Worm (Caenorhabditis elegans) whole organism, L4/young adult: ENCODE results near the gene T05A7.13.

Experiments used
- W03F9.2 ChIP-seq: fragments of 150-350 bp; optimal IDR thresholded peaks from 2 replicates; lab custom pipeline; 2014; ENCODE audit warnings: missing biosample characterization, missing genetic modification characterization
- dao-5 ChIP-seq: sonication (generic microtip); optimal IDR thresholded peaks from 2 replicates; lab custom pipeline; 2016; ENCODE audit warnings: missing genotype, missing genetic modification characterization, moderate library complexity, missing compliant biosample characterization
- him-1 ChIP-seq: sonication (generic microtip); optimal IDR thresholded peaks from 2 replicates; lab custom pipeline; 2016; ENCODE audit warnings: missing genotype, missing genetic modification reagents, missing genetic modification characterization, missing compliant biosample characterization

The T05A7.13 gene

ce11 chrII:4661278-4661677 lies at the start of gene T05A7.13:
T05A7.13 (minus strand) TSS chrII:4661378.
- TF ChIP-seq W03F9.2 (tag; lab: Kevin White, UChicago) (no peak), dao-5 (tag; lab: Kevin White, UChicago) (no peak), him-1 (tag; lab: Kevin White, UChicago) (no peak)

DNA sequence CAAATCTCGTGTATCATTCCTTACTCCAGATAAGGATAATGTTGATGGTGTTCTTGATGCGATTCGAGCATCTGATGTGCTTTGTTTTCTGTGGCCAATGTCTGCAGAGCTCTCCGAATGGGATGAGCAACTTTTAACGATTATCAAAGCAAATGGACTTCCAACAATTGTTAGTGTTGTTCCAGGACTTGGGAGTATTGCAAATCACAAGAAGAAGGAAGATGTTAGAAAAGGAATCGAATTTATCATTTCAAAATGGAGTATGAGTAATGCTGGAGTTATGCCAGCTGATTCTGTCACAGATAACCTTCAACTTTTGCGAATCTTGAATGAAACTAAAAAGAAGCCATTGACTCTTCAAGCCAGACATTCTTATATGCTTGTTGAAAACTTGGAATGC lies 49.6 kb upstream of the T05A7.13 start:
- TF ChIP-seq W03F9.2 (tag; lab: Kevin White, UChicago) (no peak), dao-5 (tag; lab: Kevin White, UChicago) (no peak), him-1 (tag; lab: Kevin White, UChicago) (no peak)

DNA sequence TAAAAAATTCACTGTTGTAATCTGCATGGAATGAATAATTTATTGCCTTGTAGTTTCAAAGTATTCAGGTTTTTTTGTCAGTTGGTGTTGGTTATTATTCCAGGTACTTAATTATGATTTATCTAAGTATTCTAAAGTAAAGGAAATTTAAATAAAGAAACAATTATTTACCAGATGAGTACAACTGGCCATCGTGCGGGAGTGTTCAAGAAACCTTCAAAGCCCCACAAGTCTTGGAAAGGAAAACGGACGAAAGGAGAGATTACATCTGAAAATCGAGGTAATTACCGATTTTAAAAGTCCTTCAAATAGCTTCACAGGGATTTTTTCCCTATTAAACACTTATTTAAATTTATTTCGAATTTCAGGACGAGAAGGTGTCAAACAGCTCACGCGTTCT lies 48.9 kb upstream of the T05A7.13 start, which contains the start of gene tag-151:
Gene tag-151 (plus strand): TSS at position 158 of the 400 bp plus-strand sequence.
- no peak for TF ChIP-seq dao-5 (tag; lab: Kevin White, UChicago)
- TF ChIP-seq him-1 (tag; lab: Kevin White, UChicago): no peak
- TF ChIP-seq W03F9.2 (tag; lab: Kevin White, UChicago): no peak

- TF ChIP-seq W03F9.2 (tag; lab: Kevin White, UChicago) (peak; percentile 88), dao-5 (tag; lab: Kevin White, UChicago) (no peak)
These were observed 45.2 kb upstream of the T05A7.13 start, which contains the start of the genes F10G7.9 and tsn-1 for ce11 chrII:4706359-4706871. F10G7.9 (minus strand) TSS chrII:4706485. tsn-1 (plus strand) TSS chrII:4706821.

- TF ChIP-seq dao-5 (tag; lab: Kevin White, UChicago): no peak
- TF ChIP-seq him-1 (tag; lab: Kevin White, UChicago): no peak
- TF ChIP-seq W03F9.2 (tag; lab: Kevin White, UChicago): no peak
These were observed 41.8 kb upstream of the T05A7.13 start for ce11 chrII:4703011-4703410.

DNA sequence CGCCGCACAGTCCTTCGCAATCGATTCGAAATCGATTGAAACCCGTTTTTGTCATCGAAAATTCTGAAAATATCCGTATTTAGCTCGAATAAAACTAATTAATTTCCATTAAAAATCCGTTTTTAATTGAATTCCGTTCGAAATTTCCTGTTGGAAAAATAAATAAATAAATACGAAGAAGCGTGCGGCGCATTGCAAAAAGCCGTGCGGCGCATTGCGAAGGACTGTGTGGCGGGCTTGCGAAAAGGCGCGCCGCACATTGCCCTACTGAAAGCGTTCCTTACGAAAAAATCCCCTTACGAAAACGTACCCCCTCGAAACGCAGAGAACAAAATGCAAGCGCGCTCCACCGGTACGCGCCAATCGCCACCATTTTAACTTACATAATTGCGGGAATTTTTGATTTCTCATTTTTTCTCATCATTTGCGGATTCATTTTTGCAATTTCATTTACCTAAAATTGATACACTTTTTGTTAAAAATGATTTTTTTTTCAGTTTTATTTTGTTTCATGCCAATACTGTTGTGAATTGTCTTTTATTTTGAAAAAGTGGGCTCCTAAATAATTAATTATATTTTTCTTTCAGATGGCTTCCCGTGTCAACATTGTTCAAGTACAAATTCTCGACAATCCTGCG lies 40.4 kb upstream of the T05A7.13 start, which contains the start of gene unc-85:
Gene unc-85 (plus strand): TSS at position 588 of the 638 bp plus-strand sequence.
- TF ChIP-seq him-1 (tag; lab: Kevin White, UChicago): peak; percentile 34
- peak; percentile 8 for TF ChIP-seq W03F9.2 (tag; lab: Kevin White, UChicago)

DNA sequence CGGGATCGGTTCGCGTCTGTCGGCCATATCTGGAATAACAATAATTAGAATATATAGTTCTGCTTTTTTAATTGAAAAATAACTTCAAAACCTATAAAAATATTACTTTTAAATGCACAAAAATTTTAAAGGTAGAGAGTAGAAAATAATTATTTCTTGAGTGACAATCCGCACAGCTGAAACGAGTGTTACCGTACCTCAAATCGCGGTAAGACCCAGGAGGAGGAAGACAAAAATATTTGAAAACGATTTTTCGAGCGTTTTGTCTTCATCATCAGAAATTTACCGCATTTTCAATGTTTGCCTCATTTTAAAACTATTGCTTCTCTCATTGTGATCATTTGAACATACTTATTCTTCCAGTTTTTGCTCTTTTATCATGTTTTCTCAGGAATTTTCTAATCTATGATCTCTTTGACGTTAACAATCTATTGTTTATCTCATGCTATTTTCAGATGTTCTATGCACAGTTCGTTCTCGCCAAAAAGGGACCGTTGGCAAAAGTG lies 37.1 kb upstream of the T05A7.13 start, which contains the start of the genes rpn-5 and scc-1:
Gene rpn-5 (minus strand): TSS at position 162 of the 506 bp plus-strand sequence.
Gene scc-1 (plus strand): TSS at position 456 of the 506 bp plus-strand sequence.
- TF ChIP-seq dao-5 (tag; lab: Kevin White, UChicago): no peak
- TF ChIP-seq W03F9.2 (tag; lab: Kevin White, UChicago): peak; percentile 61

DNA sequence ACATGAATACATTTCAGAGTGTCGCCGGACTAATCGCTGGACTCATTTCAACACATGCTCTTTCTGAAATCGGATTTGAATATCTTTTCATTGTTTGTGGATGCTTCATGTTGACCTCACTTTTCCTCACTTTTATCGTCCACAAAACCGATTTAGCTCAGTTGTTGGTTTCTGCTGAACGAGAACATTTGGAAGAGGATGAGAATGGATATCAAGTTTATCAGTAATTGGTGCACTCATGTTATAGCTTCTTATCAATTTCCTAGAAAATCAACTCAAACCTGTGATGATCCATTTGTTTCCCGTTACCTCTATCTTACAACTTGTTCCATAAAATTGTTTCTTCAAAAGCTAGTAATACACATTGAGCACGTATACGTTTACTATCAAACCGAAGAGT lies 34.9 kb upstream of the T05A7.13 start:
- no peak for TF ChIP-seq him-1 (tag; lab: Kevin White, UChicago)
- no peak for TF ChIP-seq dao-5 (tag; lab: Kevin White, UChicago)
- TF ChIP-seq W03F9.2 (tag; lab: Kevin White, UChicago): no peak

DNA sequence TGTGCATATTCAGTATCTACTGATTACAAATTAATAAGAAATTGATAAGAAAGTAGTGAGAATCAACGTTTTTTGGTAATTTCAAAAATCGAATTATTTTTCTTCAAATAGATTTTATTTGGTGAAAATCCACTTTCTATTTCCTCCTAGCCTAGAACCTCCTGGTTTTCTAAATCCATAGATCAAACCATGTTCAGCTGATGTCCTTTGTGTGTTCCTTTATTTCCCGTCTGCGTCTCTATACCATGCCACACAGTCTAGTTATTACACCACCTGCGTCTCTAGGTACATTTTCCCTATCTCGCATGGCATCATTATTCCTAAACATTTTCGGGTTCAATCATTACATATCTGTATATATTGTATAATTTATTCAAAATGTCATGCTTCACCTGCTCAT lies 32.0 kb upstream of the T05A7.13 start, which contains the start of gene F10G7.5:
Gene F10G7.5 (plus strand): TSS at position 286 of the 400 bp plus-strand sequence.
- TF ChIP-seq dao-5 (tag; lab: Kevin White, UChicago) (no peak), him-1 (tag; lab: Kevin White, UChicago) (no peak), W03F9.2 (tag; lab: Kevin White, UChicago) (no peak)

ce11 chrII:4689477-4689876 lies 28.3 kb upstream of the T05A7.13 start, which contains the start of gene F10G7.12:
F10G7.12 (plus strand) TSS chrII:4689777.
- TF ChIP-seq W03F9.2 (tag; lab: Kevin White, UChicago) (no peak), him-1 (tag; lab: Kevin White, UChicago) (no peak)

DNA sequence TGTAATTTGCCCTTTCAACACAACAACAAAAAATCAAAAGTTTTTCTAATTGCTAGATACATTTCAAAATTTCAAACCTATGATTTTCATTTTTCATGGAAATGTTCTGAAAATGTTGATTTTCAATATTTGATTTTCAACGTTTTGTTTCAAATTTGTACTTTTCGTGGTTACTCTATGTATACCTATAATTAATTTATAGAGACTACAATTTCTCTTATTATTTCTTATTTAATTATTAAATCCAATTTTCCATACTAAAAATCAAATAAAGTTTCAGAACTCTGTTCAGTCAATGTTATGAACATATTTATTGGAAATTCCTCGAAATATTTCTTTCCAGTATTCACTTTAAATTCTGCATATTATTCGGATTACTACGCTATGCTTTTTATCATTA lies 25.8 kb upstream of the T05A7.13 start, which contains the start of gene sre-39:
Gene sre-39 (plus strand): TSS at position 301 of the 400 bp plus-strand sequence.
- TF ChIP-seq W03F9.2 (tag; lab: Kevin White, UChicago): no peak
- TF ChIP-seq dao-5 (tag; lab: Kevin White, UChicago): no peak
- no peak for TF ChIP-seq him-1 (tag; lab: Kevin White, UChicago)

DNA sequence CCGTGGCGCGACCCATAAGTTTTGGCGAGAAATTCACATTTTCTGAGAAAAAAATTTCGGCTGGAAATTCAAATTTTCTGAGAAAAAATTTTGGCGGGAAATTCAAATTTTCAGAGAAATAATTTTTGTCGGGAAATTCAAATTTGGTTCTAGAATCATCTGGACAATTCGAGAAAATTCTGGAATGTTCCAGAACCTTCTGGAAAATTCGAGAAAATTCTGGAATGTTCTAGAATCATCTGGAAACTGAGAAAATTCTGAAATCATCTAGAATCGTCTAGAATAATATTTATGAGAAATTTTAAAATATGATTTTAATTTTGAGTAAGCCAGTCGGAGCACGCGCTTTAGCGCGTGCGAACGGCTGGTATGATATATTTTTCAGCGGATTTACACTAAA lies 23.7 kb upstream of the T05A7.13 start:
- TF ChIP-seq him-1 (tag; lab: Kevin White, UChicago) (no peak), W03F9.2 (tag; lab: Kevin White, UChicago) (no peak), dao-5 (tag; lab: Kevin White, UChicago) (no peak)

DNA sequence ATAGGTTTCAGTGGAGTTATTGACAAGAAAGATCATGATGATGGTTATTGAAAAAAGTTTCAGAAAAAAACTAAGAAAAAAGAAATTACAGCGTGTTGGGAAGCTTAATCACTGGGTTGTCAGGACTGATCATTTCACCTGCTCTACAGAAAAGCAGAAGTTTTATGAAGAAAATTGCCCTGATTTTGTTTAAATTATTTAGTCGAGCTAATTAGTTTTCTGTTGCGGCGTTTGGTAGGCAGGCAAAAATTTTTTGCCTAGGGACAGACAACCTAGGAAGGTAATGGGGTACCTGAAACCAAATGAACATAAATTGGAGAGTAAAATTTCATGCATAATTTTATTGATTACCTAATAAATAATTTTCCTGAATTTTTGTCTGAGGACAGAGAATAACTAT lies 22.5 kb upstream of the T05A7.13 start, which contains the start of gene sre-40:
Gene sre-40 (minus strand): TSS at position 101 of the 400 bp plus-strand sequence.
- no peak for TF ChIP-seq dao-5 (tag; lab: Kevin White, UChicago)
- no peak for TF ChIP-seq him-1 (tag; lab: Kevin White, UChicago)
- no peak for TF ChIP-seq W03F9.2 (tag; lab: Kevin White, UChicago)
